Worm (Caenorhabditis elegans) whole organism, late embryonic: ENCODE data around the gene C55A6.1.

Experiments used
- C38D4.7 ChIP-seq: fragments of 200-800 bp; sonication (Bioruptor generic); optimal IDR thresholded peaks from 2 replicates; lab custom pipeline; 2018; ENCODE audit warnings: mild to moderate bottlenecking, missing genetic modification characterization, moderate library complexity, missing compliant biosample characterization
- dve-1 ChIP-seq: sonication (generic microtip); optimal IDR thresholded peaks from 2 replicates; lab custom pipeline; 2017; ENCODE audit warnings: antibody characterized with exemption, mild to moderate bottlenecking, missing genetic modification characterization, missing compliant biosample characterization
- sox-4 ChIP-seq: sonication (generic microtip); optimal IDR thresholded peaks from 2 replicates; lab custom pipeline; 2017; ENCODE audit warnings: mild to moderate bottlenecking, missing genetic modification characterization, inconsistent platforms, missing compliant biosample characterization
- ztf-16 ChIP-seq: sonication (generic microtip); optimal IDR thresholded peaks from 2 replicates; lab custom pipeline; 2017; ENCODE audit warnings: missing genetic modification characterization, missing compliant biosample characterization

DNA sequence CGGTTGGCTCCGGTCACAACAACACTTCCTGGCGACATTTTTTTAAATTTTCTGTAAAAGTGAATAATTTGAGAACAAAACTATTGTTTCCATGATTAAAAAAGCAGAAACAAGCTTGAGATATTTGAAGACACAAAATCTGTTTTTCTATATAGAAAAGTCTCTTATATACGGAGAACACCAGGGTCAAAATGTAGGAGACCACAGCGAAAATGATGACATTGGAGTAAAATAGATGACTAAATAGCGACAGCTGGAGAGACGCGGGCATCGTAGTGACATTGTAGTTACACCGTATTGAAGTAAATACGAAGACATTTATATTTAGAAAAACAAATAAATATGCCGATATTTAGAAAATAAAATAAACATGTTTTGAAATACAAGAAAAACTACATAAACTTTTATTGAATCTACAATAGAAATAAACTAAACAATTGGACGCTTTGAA is 11.4 kb upstream of the C55A6.1 start, which contains the start of gene sdz-8:
- TF ChIP-seq dve-1 (tag; lab: Kevin White, UChicago) (no peak), ztf-16 (tag; lab: Kevin White, UChicago) (no peak), sox-4 (no peak), C38D4.7 (GFP tag; lab: Kevin White, UChicago) (no peak)
